Worm (Caenorhabditis elegans) whole organism, L4 larva: Measurements from ENCODE around the gene chpf-1.

Experiments
- ceh-20 ChIP-seq: fragments of 200-800 bp; sonication (Bioruptor generic); IDR thresholded peaks from 2 replicates; pipeline ENCODE4 v1.3.6; 2022; ENCODE audit warnings: missing genetic modification reagents, missing genetic modification characterization, missing compliant biosample characterization
- pha-4 ChIP-seq, 2 experiments: fragments of 150-350 bp in 1 of 2; fragments of 200-800 bp in 1 of 2; sonication (Bioruptor generic) in 1 of 2; IDR thresholded peaks in 1 of 2; optimal IDR thresholded peaks in 1 of 2; 2 replicates each; pipeline versions ENCODE4 v1.3.6 to Lab custom; 2014 to 2022; ENCODE audit warnings: missing genetic modification characterization in 2 of 2, missing genetic modification reagents in 2 of 2, missing biosample characterization in 1 of 2, missing compliant biosample characterization in 1 of 2

DNA sequence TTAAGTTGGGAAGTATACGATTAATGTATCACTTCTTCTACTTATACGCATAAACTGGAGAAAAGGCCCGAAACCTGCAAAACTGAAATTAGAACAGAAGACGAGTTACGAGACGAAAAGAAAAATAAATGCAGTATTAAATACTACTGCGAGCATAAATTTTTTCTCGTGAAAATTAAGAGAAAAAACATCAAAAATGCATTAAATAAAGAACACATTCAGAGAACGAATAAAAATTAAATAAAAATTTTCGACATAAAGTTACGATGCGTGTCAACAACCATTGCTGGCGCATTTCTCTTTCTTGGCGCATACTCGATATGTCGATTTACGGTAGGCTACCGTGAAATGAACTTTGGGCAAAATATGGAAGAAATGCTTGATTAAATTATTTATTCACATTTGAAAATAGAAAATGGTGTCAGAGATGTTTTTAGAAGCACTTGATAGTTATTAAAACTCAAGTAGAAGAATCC lies 1.6 kb upstream of the chpf-1 start, which contains the start of the genes ZK856.19 and ZK856.11:
- no peak for TF ChIP-seq pha-4 (GFP tag; IDR thresholded peaks at IDR 0.05; lab: Robert Waterston, UW)
- TF ChIP-seq pha-4 (tag; optimal IDR thresholded peaks at IDR 0.05; lab: Kevin White, UChicago) = no peak
- TF ChIP-seq ceh-20 (GFP tag; lab: Robert Waterston, UW) = no peak
